Fruit fly (Drosophila melanogaster): ENCODE results near the gene GluRS-m.
A peak's percentile ranks its signal among the peaks of the same experiment; 100 is the strongest.

Gene GluRS-m

dm6 chr3L:16380770-16381169 lies 36.2 kb downstream of the GluRS-m start (continued):
- TF ChIP-seq Chrac-16 (GFP tag; optimal IDR thresholded peaks at IDR 0.05) (peak; percentile 69), CG13894 (tag; optimal IDR thresholded peaks at IDR 0.05) (peak; percentile 38), dimm (GFP tag; IDR thresholded peaks at IDR 0.05) (no peak), CG2120 (GFP tag; optimal IDR thresholded peaks at IDR 0.05) (peak; percentile 85), NFAT (GFP tag; IDR thresholded peaks at IDR 0.05) (peak; percentile 38; the same call in 1 of the 2 replicates), CG1603 (tag; optimal IDR thresholded peaks at IDR 0.05) (peak; percentile 78), CG4360 (GFP tag; IDR thresholded peaks at IDR 0.05) (no peak), slp2 (GFP tag; optimal IDR thresholded peaks at IDR 0.05) (no peak), bigmax (GFP tag; optimal IDR thresholded peaks at IDR 0.05) (no peak), lov (optimal IDR thresholded peaks at IDR 0.05) (no peak), lov (GFP tag; IDR thresholded peaks at IDR 0.05) (no peak), CG6765 (GFP tag; optimal IDR thresholded peaks at IDR 0.05) (peak; percentile 66), CkIIα-i1 (GFP tag; IDR thresholded peaks at IDR 0.05) (no peak), CG4617 (GFP tag; optimal IDR thresholded peaks at IDR 0.05; ENCODE audit: borderline replicate concordance) (no peak), ato (GFP tag; IDR thresholded peaks at IDR 0.05; ENCODE audit: partially characterized antibody) (no peak), sd (tag; optimal IDR thresholded peaks at IDR 0.05) (no peak), run (tag; optimal IDR thresholded peaks at IDR 0.05) (peak; percentile 31), CG1792 (GFP tag; optimal IDR thresholded peaks at IDR 0.05) (peak; percentile 43), CG4282 (GFP tag; optimal IDR thresholded peaks at IDR 0.05) (no peak), row (GFP tag; IDR thresholded peaks at IDR 0.05) (peak; percentile 92), ac (GFP tag; optimal IDR thresholded peaks at IDR 0.05) (no peak), insv (GFP tag; optimal IDR thresholded peaks at IDR 0.05) (no peak), CG6813 (GFP tag; optimal IDR thresholded peaks at IDR 0.05) (peak; percentile 31), zen2 (GFP tag; IDR thresholded peaks at IDR 0.05; ENCODE audit: partially characterized antibody) (no peak), gsb-n (tag; optimal IDR thresholded peaks at IDR 0.05) (peak; percentile 57), Taf1 (GFP tag; IDR thresholded peaks at IDR 0.05) (peak; percentile 53), Fer3 (tag; optimal IDR thresholded peaks at IDR 0.05) (peak; percentile 81), CG18262 (tag; optimal IDR thresholded peaks at IDR 0.05) (peak; percentile 64), twi (tag; optimal IDR thresholded peaks at IDR 0.05) (peak; percentile 42), ranshi (GFP tag; IDR thresholded peaks at IDR 0.05) (0 out of 2 replicates have a peak, but pooled peaks have one; percentile 21), CG2116 (GFP tag; optimal IDR thresholded peaks at IDR 0.05) (no peak), Dek (tag; optimal IDR thresholded peaks at IDR 0.05) (peak; percentile 74), CG6654 (GFP tag; optimal IDR thresholded peaks at IDR 0.05) (no peak), Lim3 (GFP tag; IDR thresholded peaks at IDR 0.05) (no peak), Hr51 (GFP tag; optimal IDR thresholded peaks at IDR 0.05) (peak; percentile 13 to 71), Oli (tag; optimal IDR thresholded peaks at IDR 0.05) (peak; percentile 72), gsb (GFP tag; IDR thresholded peaks at IDR 0.05) (peak; percentile 52), cato (GFP tag; optimal IDR thresholded peaks at IDR 0.05; ENCODE audit: borderline replicate concordance) (peak; percentile 45), CG1602 (GFP tag; optimal IDR thresholded peaks at IDR 0.05) (peak; percentile 43), CG15073 (GFP tag; optimal IDR thresholded peaks at IDR 0.05) (no peak), CG11696 (GFP tag; IDR thresholded peaks at IDR 0.05) (no peak), CG12155 (GFP tag; optimal IDR thresholded peaks at IDR 0.05) (peak; percentile 55), inv (GFP tag; IDR thresholded peaks at IDR 0.05; ENCODE audit: partially characterized antibody) (no peak), tna (GFP tag; IDR thresholded peaks at IDR 0.05; ENCODE audit: partially characterized antibody) (no peak), CG9609 (GFP tag; optimal IDR thresholded peaks at IDR 0.05) (peak; percentile 50), CG14860 (GFP tag; IDR thresholded peaks at IDR 0.05; ENCODE audit: partially characterized antibody) (no peak), CG11247 (GFP tag; IDR thresholded peaks at IDR 0.05) (peak; percentile 59), dati (GFP tag; IDR thresholded peaks at IDR 0.05) (no peak), croc (GFP tag; conservative IDR thresholded peaks at IDR 0.05) (peak; percentile 38; the same call in 1 of the 3 replicates), CG10274 (GFP tag; optimal IDR thresholded peaks at IDR 0.05) (peak; percentile 45), HLH54F (GFP tag; optimal IDR thresholded peaks at IDR 0.05) (peak; percentile 58)

Data from whole organism, embryonic.